Fruit fly (Drosophila melanogaster) whole organism, adult: ENCODE data around the gene CG4982.

Experiments
- CG11617 ChIP-seq: fragments of 200-800 bp; sonication (Bioruptor generic); optimal IDR thresholded peaks from 2 replicates; lab custom pipeline; 2017; ENCODE audit warnings: mild to moderate bottlenecking, missing biosample characterization, missing genetic modification reagents, missing genetic modification characterization
- CG12768 ChIP-seq: fragments of 200-800 bp; sonication (Bioruptor generic); optimal IDR thresholded peaks from 2 replicates; lab custom pipeline; 2017; ENCODE audit warnings: missing biosample characterization, missing genetic modification characterization, mild to moderate bottlenecking, moderate library complexity, missing genetic modification reagents
- CG33017 ChIP-seq: fragments of 200-800 bp; sonication (Bioruptor generic); optimal IDR thresholded peaks from 2 replicates; lab custom pipeline; 2018; ENCODE audit warnings: missing biosample characterization, mild to moderate bottlenecking, missing genetic modification characterization, moderate library complexity
- CG5204 ChIP-seq: fragments of 200-800 bp; sonication (Bioruptor generic); optimal IDR thresholded peaks from 2 replicates; lab custom pipeline; 2016; ENCODE audit warnings: missing biosample characterization, missing genetic modification characterization
- CG7045 ChIP-seq: fragments of 200-800 bp; sonication (Bioruptor generic); optimal IDR thresholded peaks from 2 replicates; lab custom pipeline; 2017; ENCODE audit warnings: missing biosample characterization, mild to moderate bottlenecking, missing genetic modification characterization
- CG7101 ChIP-seq: fragments of 200-800 bp; sonication (Bioruptor generic); optimal IDR thresholded peaks from 2 replicates; lab custom pipeline; 2018; ENCODE audit warnings: missing biosample characterization, mild to moderate bottlenecking, missing genetic modification characterization, moderate library complexity
- Clk ChIP-seq: fragments of 200-800 bp; sonication (Bioruptor generic); optimal IDR thresholded peaks from 2 replicates; lab custom pipeline; 2017; ENCODE audit warnings: missing biosample characterization, missing genetic modification characterization
- Hr96 ChIP-seq: fragments of 200-800 bp; sonication (Bioruptor generic); optimal IDR thresholded peaks from 2 replicates; lab custom pipeline; 2016; ENCODE audit warnings: missing biosample characterization, missing genetic modification characterization
- Mnt ChIP-seq: fragments of 200-800 bp; sonication (Bioruptor generic); optimal IDR thresholded peaks from 2 replicates; lab custom pipeline; 2016; ENCODE audit warnings: missing biosample characterization, mild to moderate bottlenecking, missing genetic modification characterization
- cic ChIP-seq: fragments of 200-800 bp; sonication (Bioruptor generic); optimal IDR thresholded peaks from 2 replicates; lab custom pipeline; 2017; ENCODE audit warnings: missing biosample characterization, mild to moderate bottlenecking, missing genetic modification characterization, moderate library complexity
- cnc ChIP-seq, 2 experiments: fragments of >200 bp; optimal IDR thresholded peaks; 2 replicates each; lab custom pipeline; 2017
- kay ChIP-seq: fragments of 200-800 bp; sonication (Bioruptor generic); peaks from one replicate; lab custom pipeline; 2016; ENCODE audit warnings: missing biosample characterization, missing genetic modification characterization, borderline replicate concordance
- ovo ChIP-seq: fragments of 200-800 bp; sonication (Bioruptor generic); optimal IDR thresholded peaks from 2 replicates; lab custom pipeline; 2016; ENCODE audit warnings: missing biosample characterization, missing genetic modification characterization
- pad ChIP-seq: fragments of 200-800 bp; sonication (Bioruptor generic); optimal IDR thresholded peaks from 3 replicates; lab custom pipeline; 2017; ENCODE audit warnings: missing biosample characterization, missing genetic modification characterization, mild to moderate bottlenecking, moderate library complexity, missing genetic modification reagents
- tj ChIP-seq: fragments of 200-800 bp; sonication (Bioruptor generic); optimal IDR thresholded peaks from 3 replicates; lab custom pipeline; 2017; ENCODE audit warnings: missing biosample characterization, mild to moderate bottlenecking, missing genetic modification characterization, moderate library complexity
- toe ChIP-seq: fragments of 200-800 bp; sonication (Bioruptor generic); optimal IDR thresholded peaks from 2 replicates; lab custom pipeline; 2016; ENCODE audit warnings: missing biosample characterization, missing genetic modification characterization

The CG4982 gene

DNA sequence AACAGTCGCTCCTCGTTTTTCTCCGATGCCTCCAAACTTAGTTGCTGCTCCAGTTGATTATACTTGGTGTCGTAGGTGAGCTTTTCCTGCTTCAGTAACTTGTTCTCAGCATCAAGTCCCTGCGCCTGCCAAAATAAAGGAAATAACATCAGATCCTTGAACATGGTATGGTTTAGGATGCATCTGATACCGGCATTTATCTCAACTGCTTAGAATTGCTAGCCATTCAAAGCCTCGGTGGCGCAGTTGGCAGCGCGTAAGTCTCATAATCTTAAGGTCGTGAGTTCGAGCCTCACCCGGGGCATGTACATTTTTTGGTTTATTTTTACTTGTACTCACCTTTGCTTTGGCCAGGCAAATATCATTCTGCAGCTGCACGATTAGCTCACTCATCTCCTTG, 48.4 kb downstream of the CG4982 start:
- TF ChIP-seq CG5204 (no peak), cic (GFP tag; lab: Kevin White, UChicago) (no peak), tj (GFP tag; lab: Kevin White, UChicago) (no peak), CG33017 (tag; lab: Kevin White, UChicago) (no peak), cnc (optimal IDR thresholded peaks at IDR 0.05; lab: Kevin White, UChicago) (no peak), Clk (GFP tag; lab: Kevin White, UChicago) (no peak), pad (no peak), kay (GFP tag; lab: Kevin White, UChicago) (no peak), Hr96 (GFP tag; lab: Kevin White, UChicago) (no peak), toe (GFP tag; lab: Kevin White, UChicago) (no peak), CG11617 (no peak), CG12768 (no peak), Mnt (no peak), ovo (no peak), CG7045 (GFP tag; lab: Kevin White, UChicago) (no peak), CG7101 (tag; lab: Kevin White, UChicago) (no peak)
